Worm (Caenorhabditis elegans) whole organism, midembryonic: Measurements from ENCODE around the gene B0281.4.

Experiments used
- flt-1 ChIP-seq: fragments of 200-800 bp; sonication (Bioruptor generic); IDR thresholded peaks from 2 replicates; pipeline ENCODE4 v1.3.6; 2022; ENCODE audit warnings: missing genetic modification characterization, missing compliant biosample characterization
- klf-2 ChIP-seq: fragments of 200-800 bp; sonication (Bioruptor generic); conservative IDR thresholded peaks from 2 replicates; pipeline ENCODE4 v1.3.6; 2022; ENCODE audit warnings: missing genetic modification reagents, missing genetic modification characterization, missing compliant biosample characterization
- ref-1 ChIP-seq: fragments of 200-800 bp; sonication (Bioruptor generic); conservative IDR thresholded peaks from 2 replicates; pipeline ENCODE4 v1.3.6; 2022; ENCODE audit warnings: missing genetic modification reagents, missing genetic modification characterization, missing compliant biosample characterization
- ztf-29 ChIP-seq: fragments of 200-800 bp; sonication (Bioruptor generic); IDR thresholded peaks from 2 replicates; pipeline ENCODE4 v1.3.6; 2022; ENCODE audit warnings: missing genetic modification reagents, missing genetic modification characterization, missing compliant biosample characterization

DNA sequence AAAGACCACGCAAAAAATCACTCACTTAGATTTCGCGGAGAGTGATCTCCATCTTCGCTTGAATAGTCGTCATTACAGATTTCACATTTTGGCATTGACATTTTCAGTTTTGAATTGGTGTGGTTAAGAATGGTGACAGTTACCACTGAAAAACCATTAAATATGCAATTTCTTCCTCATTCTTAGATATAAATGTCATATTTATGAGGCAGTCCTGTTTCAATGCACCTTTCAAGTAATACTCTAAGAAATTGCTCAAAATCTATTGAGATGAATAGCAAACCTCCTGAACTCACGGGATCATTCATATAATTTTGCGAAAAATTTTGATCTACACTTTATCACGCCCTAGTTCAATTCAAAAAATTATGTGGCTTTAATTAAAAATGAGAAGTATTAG lies 6.6 kb downstream of the B0281.4 start, which contains the start of gene K09F6.7:
- TF ChIP-seq klf-2 (GFP tag; lab: Robert Waterston, UW), result no peak
- TF ChIP-seq flt-1 (GFP tag; lab: Robert Waterston, UW), result no peak
- TF ChIP-seq ref-1 (GFP tag; lab: Robert Waterston, UW), result no peak
- TF ChIP-seq ztf-29 (GFP tag; lab: Robert Waterston, UW), result no peak
